Worm (Caenorhabditis elegans): Measurements from ENCODE around the gene R07E5.7.

The R07E5.7 gene

ce11 chrIII:4426711-4427218 is 7.8 kb upstream of the R07E5.7 start:
- TF ChIP-seq lin-32 (GFP tag; optimal IDR thresholded peaks at IDR 0.05) (peak; percentile 62), unc-120 (tag; optimal IDR thresholded peaks at IDR 0.05; ENCODE audit: poor library complexity, severe bottlenecking) (peak; percentile 60), ceh-43 (GFP tag; optimal IDR thresholded peaks at IDR 0.05) (peak; percentile 70), bed-3 (GFP tag; optimal IDR thresholded peaks at IDR 0.05) (peak; percentile 52), sptf-1 (tag; optimal IDR thresholded peaks at IDR 0.05) (peak; percentile 82), ceh-83 (GFP tag; optimal IDR thresholded peaks at IDR 0.05) (peak; percentile 84), tbx-8 (GFP tag; optimal IDR thresholded peaks at IDR 0.05) (peak; percentile 42), drap-1 (GFP tag; optimal IDR thresholded peaks at IDR 0.05) (peak; percentile 73), mls-2 (tag; optimal IDR thresholded peaks at IDR 0.05) (peak; percentile 79), M03D4.4 (tag; optimal IDR thresholded peaks at IDR 0.05) (peak; percentile 62), sem-2 (GFP tag; optimal IDR thresholded peaks at IDR 0.05) (peak; percentile 59), flh-1 (GFP tag; optimal IDR thresholded peaks at IDR 0.05) (peak; percentile 28), cnd-1 (tag; optimal IDR thresholded peaks at IDR 0.05) (peak; percentile 75)

- no peak for TF ChIP-seq M03D4.4 (tag; optimal IDR thresholded peaks at IDR 0.05)
- TF ChIP-seq sem-2 (GFP tag; optimal IDR thresholded peaks at IDR 0.05): no peak
- no peak for TF ChIP-seq zip-8 (tag; optimal IDR thresholded peaks at IDR 0.05)
- no peak for TF ChIP-seq cnd-1 (tag; optimal IDR thresholded peaks at IDR 0.05)
Observed at ce11 chrIII:4417956-4418355, 1.0 kb downstream of the R07E5.7 start, which contains the start of the genes R07E5.19 and pdcd-2. Gene R07E5.19, minus strand, starts transcription at chrIII:4418056. Gene pdcd-2, minus strand, starts transcription at chrIII:4418057.

- no peak for TF ChIP-seq mls-2 (tag; optimal IDR thresholded peaks at IDR 0.05)
- TF ChIP-seq ces-1 (GFP tag; optimal IDR thresholded peaks at IDR 0.05): no peak
- no peak for TF ChIP-seq M03D4.4 (tag; optimal IDR thresholded peaks at IDR 0.05)
- no peak for TF ChIP-seq cnd-1 (tag; optimal IDR thresholded peaks at IDR 0.05)
- TF ChIP-seq pha-4 (tag; optimal IDR thresholded peaks at IDR 0.05): no peak
- TF ChIP-seq sptf-1 (tag; optimal IDR thresholded peaks at IDR 0.05): no peak
- no peak for TF ChIP-seq elt-1 (tag; optimal IDR thresholded peaks at IDR 0.05; ENCODE audit: borderline replicate concordance, insufficient read depth)
- no peak for TF ChIP-seq snpc-4 (tag; optimal IDR thresholded peaks at IDR 0.05)
- no peak for TF ChIP-seq ham-2 (GFP tag; optimal IDR thresholded peaks at IDR 0.05)
- TF ChIP-seq unc-120 (tag; optimal IDR thresholded peaks at IDR 0.05; ENCODE audit: poor library complexity, severe bottlenecking): no peak
- no peak for TF ChIP-seq elt-3 (tag; optimal IDR thresholded peaks at IDR 0.05)
- no peak for TF ChIP-seq blmp-1 (tag; optimal IDR thresholded peaks at IDR 0.05)
- TF ChIP-seq unc-62 (GFP tag; optimal IDR thresholded peaks at IDR 0.05): no peak
- no peak for TF ChIP-seq mep-1 (tag; optimal IDR thresholded peaks at IDR 0.05)
- no peak for TF ChIP-seq drap-1 (GFP tag; optimal IDR thresholded peaks at IDR 0.05)
- no peak for TF ChIP-seq mab-5 (tag; optimal IDR thresholded peaks at IDR 0.05)
- TF ChIP-seq zip-8 (tag; optimal IDR thresholded peaks at IDR 0.05): no peak
- TF ChIP-seq flh-1 (GFP tag; optimal IDR thresholded peaks at IDR 0.05): no peak
Observed at ce11 chrIII:4415135-4415534, 3.8 kb downstream of the R07E5.7 start, which contains the start of gene R07E5.11. Gene R07E5.11, minus strand, starts transcription at chrIII:4415235.

- TF ChIP-seq mls-2 (tag; optimal IDR thresholded peaks at IDR 0.05) (peak; percentile 20), M03D4.4 (tag; optimal IDR thresholded peaks at IDR 0.05) (peak; percentile 46), ces-1 (GFP tag; optimal IDR thresholded peaks at IDR 0.05) (peak; percentile 12), cnd-1 (tag; optimal IDR thresholded peaks at IDR 0.05) (peak; percentile 62), drap-1 (GFP tag; optimal IDR thresholded peaks at IDR 0.05) (peak; percentile 64), sem-2 (GFP tag; optimal IDR thresholded peaks at IDR 0.05) (peak; percentile 54), unc-120 (tag; optimal IDR thresholded peaks at IDR 0.05; ENCODE audit: poor library complexity, severe bottlenecking) (peak; percentile 7), lsy-2 (tag; optimal IDR thresholded peaks at IDR 0.05) (peak; percentile 18), bed-3 (GFP tag; optimal IDR thresholded peaks at IDR 0.05) (peak; percentile 30), ham-2 (GFP tag; optimal IDR thresholded peaks at IDR 0.05) (peak; percentile 7), sptf-1 (tag; optimal IDR thresholded peaks at IDR 0.05) (peak; percentile 61)
Observed at ce11 chrIII:4414041-4414440, 4.9 kb downstream of the R07E5.7 start.

- TF ChIP-seq lin-32 (GFP tag; optimal IDR thresholded peaks at IDR 0.05): no peak
- TF ChIP-seq nhr-237 (tag; optimal IDR thresholded peaks at IDR 0.05): no peak
- no peak for TF ChIP-seq elt-3 (tag; optimal IDR thresholded peaks at IDR 0.05)
- TF ChIP-seq unc-39 (tag; optimal IDR thresholded peaks at IDR 0.05): no peak
- TF ChIP-seq cnd-1 (tag; optimal IDR thresholded peaks at IDR 0.05): no peak
- TF ChIP-seq zip-8 (tag; optimal IDR thresholded peaks at IDR 0.05): no peak
- no peak for TF ChIP-seq ceh-83 (GFP tag; optimal IDR thresholded peaks at IDR 0.05)
- TF ChIP-seq ceh-39 (tag; optimal IDR thresholded peaks at IDR 0.05): no peak
- no peak for TF ChIP-seq unc-62 (GFP tag; optimal IDR thresholded peaks at IDR 0.05)
- TF ChIP-seq unc-120 (tag; optimal IDR thresholded peaks at IDR 0.05; ENCODE audit: poor library complexity, severe bottlenecking): no peak
- TF ChIP-seq M03D4.4 (tag; optimal IDR thresholded peaks at IDR 0.05): no peak
- TF ChIP-seq drap-1 (GFP tag; optimal IDR thresholded peaks at IDR 0.05): no peak
- no peak for TF ChIP-seq ces-1 (GFP tag; optimal IDR thresholded peaks at IDR 0.05)
- no peak for TF ChIP-seq mab-5 (tag; optimal IDR thresholded peaks at IDR 0.05)
- TF ChIP-seq sem-2 (GFP tag; optimal IDR thresholded peaks at IDR 0.05): no peak
- TF ChIP-seq elt-1 (tag; optimal IDR thresholded peaks at IDR 0.05; ENCODE audit: borderline replicate concordance, insufficient read depth): no peak
- no peak for TF ChIP-seq ceh-43 (GFP tag; optimal IDR thresholded peaks at IDR 0.05)
- TF ChIP-seq snpc-4 (tag; optimal IDR thresholded peaks at IDR 0.05): no peak
- no peak for TF ChIP-seq nhr-2 (tag; optimal IDR thresholded peaks at IDR 0.05)
Observed at ce11 chrIII:4413099-4413498, 5.9 kb downstream of the R07E5.7 start, which contains the start of gene mpc-1. Gene mpc-1, plus strand, starts transcription at chrIII:4413457.
